Worm (Caenorhabditis elegans): Measurements from ENCODE around the gene C05E4.15.

The C05E4.15 gene

DNA sequence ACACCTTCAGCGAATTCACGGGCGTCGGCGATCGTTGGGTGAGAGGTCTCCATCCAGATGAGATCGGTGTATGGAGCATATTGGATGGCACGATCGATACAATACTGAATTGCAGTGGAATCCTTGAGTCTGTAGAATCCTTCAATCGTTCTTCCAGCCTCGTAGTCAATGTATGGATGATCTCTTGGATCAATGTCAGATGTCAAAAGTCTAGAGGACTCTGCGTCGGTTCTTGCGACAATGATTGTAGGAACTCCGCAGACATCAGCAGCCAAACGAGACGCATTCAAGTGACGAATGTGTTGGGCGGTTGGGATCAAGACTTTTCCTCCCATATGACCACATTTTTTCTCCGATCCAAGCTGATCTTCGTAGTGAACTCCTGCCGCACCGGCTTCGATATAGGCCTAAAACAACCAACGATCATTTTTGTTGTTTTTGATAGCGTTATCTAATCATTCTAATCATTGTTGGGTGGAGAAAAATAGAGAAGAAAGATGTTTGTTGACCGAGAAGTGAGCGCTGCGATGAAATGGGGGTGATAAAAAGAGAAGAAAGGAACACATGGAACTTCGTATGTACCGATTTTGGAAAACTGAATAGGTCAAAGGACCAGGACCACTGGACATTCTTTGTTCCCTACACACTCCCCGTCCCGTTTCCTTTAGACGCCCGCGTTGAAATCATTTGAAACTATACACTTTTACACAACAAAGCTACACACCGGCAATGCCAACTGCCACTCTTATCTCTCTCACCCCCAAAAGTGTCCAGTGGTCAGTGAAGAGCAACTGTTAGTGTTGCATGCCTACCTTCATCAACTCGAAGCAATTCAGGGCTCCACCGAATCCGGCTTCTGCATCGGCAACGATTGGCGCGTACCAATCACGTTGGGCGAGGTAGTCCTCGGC is 34.3 kb downstream of the C05E4.15 start:
- TF ChIP-seq aly-2 (tag; optimal IDR thresholded peaks at IDR 0.05) (no peak), nhr-77 (tag; optimal IDR thresholded peaks at IDR 0.05) (no peak), mdl-1 (tag; optimal IDR thresholded peaks at IDR 0.05) (no peak), nhr-23 (tag; optimal IDR thresholded peaks at IDR 0.05) (no peak), elt-2 (tag; optimal IDR thresholded peaks at IDR 0.05) (peak; percentile 13), egl-5 (tag; optimal IDR thresholded peaks at IDR 0.05) (peak; percentile 35), R02D3.7 (tag; optimal IDR thresholded peaks at IDR 0.05) (no peak), pqm-1 (tag; optimal IDR thresholded peaks at IDR 0.05) (peak; percentile 17), nhr-76 (tag; optimal IDR thresholded peaks at IDR 0.05) (no peak), nhr-28 (tag; optimal IDR thresholded peaks at IDR 0.05) (no peak), ceh-82 (tag; optimal IDR thresholded peaks at IDR 0.05) (no peak), ceh-9 (tag; optimal IDR thresholded peaks at IDR 0.05) (no peak), nfya-1 (tag; optimal IDR thresholded peaks at IDR 0.05; ENCODE audit: insufficient read depth) (no peak), ama-1 (optimal IDR thresholded peaks at IDR 0.05) (peak; percentile 95), fkh-10 (GFP tag; optimal IDR thresholded peaks at IDR 0.05) (no peak), jun-1 (tag; optimal IDR thresholded peaks at IDR 0.05) (no peak), lin-39 (tag; optimal IDR thresholded peaks at IDR 0.05) (no peak), ZK546.5 (tag; optimal IDR thresholded peaks at IDR 0.05) (no peak), fos-1 (tag; optimal IDR thresholded peaks at IDR 0.05) (no peak), nhr-237 (tag; optimal IDR thresholded peaks at IDR 0.05) (no peak), ztf-4 (tag; optimal IDR thresholded peaks at IDR 0.05) (no peak), ztf-11 (tag; optimal IDR thresholded peaks at IDR 0.05) (no peak), ceh-28 (tag; optimal IDR thresholded peaks at IDR 0.05) (no peak), tbx-2 (tag; optimal IDR thresholded peaks at IDR 0.05) (no peak), unc-62 (GFP tag; optimal IDR thresholded peaks at IDR 0.05) (no peak), nhr-25 (tag; optimal IDR thresholded peaks at IDR 0.05) (peak; percentile 25), fkh-2 (tag; optimal IDR thresholded peaks at IDR 0.05) (no peak), nhr-43 (tag; optimal IDR thresholded peaks at IDR 0.05; ENCODE audit: poor library complexity, severe bottlenecking) (peak; percentile 56), elt-3 (tag; optimal IDR thresholded peaks at IDR 0.05) (peak in 1 of 3 experiments; percentile 5), sea-2 (GFP tag; optimal IDR thresholded peaks at IDR 0.05) (no peak), mml-1 (tag; optimal IDR thresholded peaks at IDR 0.05) (no peak)

DNA sequence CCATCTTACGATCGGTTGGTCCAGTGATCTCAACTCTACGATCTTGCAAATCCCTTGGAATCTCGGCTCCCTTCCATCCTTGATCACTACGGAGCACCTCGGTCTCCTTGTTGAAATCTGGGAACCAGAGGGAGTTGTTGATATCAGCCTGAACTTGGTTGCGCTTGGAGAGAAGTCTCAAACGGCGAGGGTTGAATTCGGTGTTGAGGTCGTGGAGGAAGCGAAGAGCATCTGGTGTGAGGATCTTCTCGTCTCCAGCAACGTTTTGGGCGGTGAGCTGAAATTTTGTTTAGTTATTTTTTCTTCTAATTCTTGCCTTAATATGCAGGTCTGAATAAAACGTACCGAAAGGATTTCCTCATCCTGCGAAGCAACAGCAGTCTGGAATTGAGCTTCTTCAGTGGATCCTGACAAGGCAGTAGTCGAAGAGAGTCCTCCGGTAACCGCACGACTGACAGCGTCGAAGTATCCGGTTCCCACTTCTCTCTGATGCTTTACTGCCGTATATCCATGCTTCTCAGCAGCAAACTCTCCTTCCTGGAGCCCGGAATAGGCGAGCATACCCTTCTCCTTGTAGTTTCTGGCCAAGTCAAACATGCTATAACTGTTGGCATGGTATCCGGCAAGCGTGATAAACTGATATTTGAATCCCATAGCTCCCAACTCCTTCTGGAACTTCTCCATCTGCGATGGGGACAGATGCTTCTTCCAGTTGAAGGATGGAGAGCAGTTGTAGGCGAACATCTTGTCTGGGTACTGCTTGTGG is 35.1 kb downstream of the C05E4.15 start:
- TF ChIP-seq pha-4 (tag; optimal IDR thresholded peaks at IDR 0.05) (no peak), pqm-1 (tag; optimal IDR thresholded peaks at IDR 0.05) (no peak), nhr-11 (tag; optimal IDR thresholded peaks at IDR 0.05) (no peak), nhr-76 (tag; optimal IDR thresholded peaks at IDR 0.05) (no peak), zag-1 (tag; optimal IDR thresholded peaks at IDR 0.05) (no peak), nhr-25 (tag; optimal IDR thresholded peaks at IDR 0.05) (peak; percentile 2), ama-1 (optimal IDR thresholded peaks at IDR 0.05) (peak; percentile 82), nhr-23 (tag; optimal IDR thresholded peaks at IDR 0.05) (peak; percentile 5), nfya-1 (tag; optimal IDR thresholded peaks at IDR 0.05; ENCODE audit: insufficient read depth) (peak; percentile 18), nhr-28 (tag; optimal IDR thresholded peaks at IDR 0.05) (no peak), eor-1 (tag; optimal IDR thresholded peaks at IDR 0.05) (no peak), nhr-43 (tag; optimal IDR thresholded peaks at IDR 0.05; ENCODE audit: poor library complexity, severe bottlenecking) (peak; percentile 24), R02D3.7 (tag; optimal IDR thresholded peaks at IDR 0.05) (no peak), lin-15B (tag; optimal IDR thresholded peaks at IDR 0.05) (no peak), tbx-2 (tag; optimal IDR thresholded peaks at IDR 0.05) (no peak), lin-39 (tag; optimal IDR thresholded peaks at IDR 0.05) (peak; percentile 38), elt-3 (tag; optimal IDR thresholded peaks at IDR 0.05) (peak in 1 of 3 experiments; percentile 53)
